Fruit fly (Drosophila melanogaster) whole organism, embryonic: ENCODE data around the gene peg.

Experiments used
- CG10147 ChIP-seq: fragments of 200-800 bp; sonication (Bioruptor generic); optimal IDR thresholded peaks from 2 replicates; lab custom pipeline; 2019; ENCODE audit warnings: missing biosample characterization, mild to moderate bottlenecking, missing genetic modification characterization, moderate library complexity
- CG10274 ChIP-seq: fragments of 200-800 bp; sonication (Bioruptor generic); optimal IDR thresholded peaks from 3 replicates; lab custom pipeline; 2017; ENCODE audit warnings: missing biosample characterization, mild to moderate bottlenecking, missing genetic modification characterization
- CG11723 ChIP-seq: fragments of 200-800 bp; sonication (Bioruptor generic); optimal IDR thresholded peaks from 2 replicates; lab custom pipeline; 2017; ENCODE audit warnings: missing biosample characterization, mild to moderate bottlenecking, missing genetic modification characterization
- CG12071 ChIP-seq: fragments of 200-800 bp; sonication (Bioruptor generic); optimal IDR thresholded peaks from 3 replicates; lab custom pipeline; 2018; ENCODE audit warnings: missing biosample characterization, mild to moderate bottlenecking, missing genetic modification characterization
- CG12744 ChIP-seq: fragments of 200-800 bp; sonication (Bioruptor generic); optimal IDR thresholded peaks from 2 replicates; lab custom pipeline; 2016; ENCODE audit warnings: missing biosample characterization, missing genetic modification characterization
- CG13296 ChIP-seq: fragments of 200-800 bp; sonication (Bioruptor generic); optimal IDR thresholded peaks from 3 replicates; lab custom pipeline; 2018; ENCODE audit warnings: missing biosample characterization, mild to moderate bottlenecking, missing genetic modification characterization
- CG13894 ChIP-seq: fragments of 200-800 bp; sonication (Bioruptor generic); optimal IDR thresholded peaks from 3 replicates; lab custom pipeline; 2018; ENCODE audit warnings: missing biosample characterization, mild to moderate bottlenecking, missing genetic modification characterization, moderate library complexity
- CG14667 ChIP-seq: fragments of 200-800 bp; sonication (Bioruptor generic); IDR thresholded peaks from 2 replicates; pipeline ENCODE4 v1.3.6; 2022; ENCODE audit warnings: missing biosample characterization, missing genetic modification characterization
- CG1529 ChIP-seq: fragments of 200-800 bp; sonication (Bioruptor generic); optimal IDR thresholded peaks from 3 replicates; lab custom pipeline; 2018; ENCODE audit warnings: missing biosample characterization, missing genetic modification characterization
- CG15514 ChIP-seq: fragments of 200-800 bp; sonication (Bioruptor generic); optimal IDR thresholded peaks from 3 replicates; lab custom pipeline; 2017; ENCODE audit warnings: missing biosample characterization, missing genetic modification characterization, mild to moderate bottlenecking, moderate library complexity, missing genetic modification reagents
- CG17361 ChIP-seq: fragments of 200-800 bp; sonication (Bioruptor generic); IDR thresholded peaks from 3 replicates; pipeline ENCODE4 v1.3.6; 2022; ENCODE audit warnings: missing biosample characterization, missing genetic modification characterization
- CG17568 ChIP-seq: fragments of 200-800 bp; sonication (Bioruptor generic); optimal IDR thresholded peaks from 2 replicates; lab custom pipeline; 2018; ENCODE audit warnings: missing biosample characterization, mild to moderate bottlenecking, missing genetic modification characterization, moderate library complexity
- CG2120 ChIP-seq: fragments of 200-800 bp; sonication (Bioruptor generic); optimal IDR thresholded peaks from 3 replicates; lab custom pipeline; 2016; ENCODE audit warnings: missing biosample characterization, missing genetic modification characterization
- CG2712 ChIP-seq: fragments of 200-800 bp; optimal IDR thresholded peaks from 3 replicates; lab custom pipeline; 2019; ENCODE audit warnings: missing biosample characterization, mild to moderate bottlenecking, missing genetic modification characterization, moderate library complexity
- CG3847 ChIP-seq: fragments of 200-800 bp; sonication (Bioruptor generic); IDR thresholded peaks from 2 replicates; pipeline ENCODE4 v1.3.6; 2022; ENCODE audit warnings: missing biosample characterization, missing genetic modification characterization
- CG4360 ChIP-seq: fragments of 200-800 bp; sonication (Bioruptor generic); IDR thresholded peaks from 2 replicates; pipeline ENCODE4 v1.3.6; 2022; ENCODE audit warnings: missing biosample characterization, missing genetic modification characterization
- CG5953 ChIP-seq: fragments of 200-800 bp; sonication (Bioruptor generic); IDR thresholded peaks from 2 replicates; pipeline ENCODE4 v1.3.6; 2022; ENCODE audit warnings: missing biosample characterization, missing genetic modification characterization
- CG6854 ChIP-seq: fragments of 200-800 bp; sonication (Bioruptor generic); optimal IDR thresholded peaks from 3 replicates; lab custom pipeline; 2017; ENCODE audit warnings: missing biosample characterization, mild to moderate bottlenecking, missing genetic modification characterization
- CG7372 ChIP-seq: fragments of 200-800 bp; sonication (Bioruptor generic); IDR thresholded peaks from 2 replicates; pipeline ENCODE4 v1.3.6; 2022; ENCODE audit warnings: missing biosample characterization, missing genetic modification characterization
- CG7745 ChIP-seq: fragments of 200-800 bp; sonication (Bioruptor generic); optimal IDR thresholded peaks from 2 replicates; lab custom pipeline; 2018; ENCODE audit warnings: missing biosample characterization, mild to moderate bottlenecking, missing genetic modification characterization, moderate library complexity
- CG8089 ChIP-seq: fragments of 200-800 bp; sonication (Bioruptor generic); optimal IDR thresholded peaks from 3 replicates; lab custom pipeline; 2016; ENCODE audit warnings: missing biosample characterization, missing genetic modification characterization
- CG8388 ChIP-seq: fragments of 200-800 bp; sonication (Bioruptor generic); optimal IDR thresholded peaks from 2 replicates; lab custom pipeline; 2019; ENCODE audit warnings: missing biosample characterization, mild to moderate bottlenecking, missing genetic modification characterization, moderate library complexity
- CG9932 ChIP-seq: fragments of 200-800 bp; sonication (Bioruptor generic); IDR thresholded peaks from 2 replicates; pipeline ENCODE4 v1.3.6; 2022; ENCODE audit warnings: missing biosample characterization, missing genetic modification characterization
- CoRest ChIP-seq: fragments of 200-800 bp; sonication (Bioruptor generic); optimal IDR thresholded peaks from 3 replicates; lab custom pipeline; 2018; ENCODE audit warnings: missing biosample characterization, mild to moderate bottlenecking, missing genetic modification characterization, moderate library complexity
- CrebB ChIP-seq: fragments of 200-800 bp; sonication (Bioruptor generic); optimal IDR thresholded peaks from 3 replicates; lab custom pipeline; 2018; ENCODE audit warnings: missing biosample characterization, mild to moderate bottlenecking, missing genetic modification characterization
- Dp ChIP-seq: fragments of 200-800 bp; sonication (Bioruptor generic); optimal IDR thresholded peaks from 2 replicates; lab custom pipeline; 2018; ENCODE audit warnings: missing biosample characterization, mild to moderate bottlenecking, missing genetic modification characterization, moderate library complexity
- E2f2 ChIP-seq: fragments of 200-800 bp; sonication (Bioruptor generic); IDR thresholded peaks from 2 replicates; pipeline ENCODE4 v1.3.6; 2022; ENCODE audit warnings: missing biosample characterization, missing genetic modification characterization
- Ets97D ChIP-seq: fragments of 200-800 bp; sonication (Bioruptor generic); optimal IDR thresholded peaks from 3 replicates; lab custom pipeline; 2016; ENCODE audit warnings: missing biosample characterization, missing genetic modification characterization
- Fer3 ChIP-seq: fragments of 200-800 bp; sonication (Bioruptor generic); optimal IDR thresholded peaks from 2 replicates; lab custom pipeline; 2018; ENCODE audit warnings: missing biosample characterization, mild to moderate bottlenecking, missing genetic modification characterization, moderate library complexity
- Gsc ChIP-seq: fragments of 200-800 bp; sonication (Bioruptor generic); IDR thresholded peaks from 2 replicates; pipeline ENCODE4 v1.3.6; 2022; ENCODE audit warnings: missing biosample characterization, missing genetic modification characterization
- Gug ChIP-seq: fragments of 200-800 bp; sonication (Bioruptor generic); IDR thresholded peaks from 4 replicates; pipeline ENCODE4 v1.3.6; 2022; ENCODE audit warnings: missing biosample characterization, missing genetic modification characterization
- MBD-R2 ChIP-seq: fragments of 200-800 bp; sonication (Bioruptor generic); IDR thresholded peaks from 2 replicates; pipeline ENCODE4 v1.3.6; 2022; ENCODE audit warnings: missing biosample characterization, missing genetic modification characterization
- Med ChIP-seq: fragments of 200-800 bp; sonication (Bioruptor generic); peaks from one replicate; lab custom pipeline; 2016; ENCODE audit warnings: missing biosample characterization, missing genetic modification characterization, mild to moderate bottlenecking, inconsistent platforms, moderate library complexity
- NFAT ChIP-seq: fragments of 200-800 bp; sonication (Bioruptor generic); IDR thresholded peaks from 2 replicates; pipeline ENCODE4 v1.3.6; 2022; ENCODE audit warnings: missing biosample characterization, missing genetic modification characterization
- Opbp ChIP-seq: fragments of 200-800 bp; sonication (Bioruptor generic); IDR thresholded peaks from 3 replicates; pipeline ENCODE4 v1.3.6; 2022; ENCODE audit warnings: missing biosample characterization, missing genetic modification characterization; ENCODE audit not compliant: partially characterized antibody
- Poxn ChIP-seq: fragments of 200-800 bp; sonication (Bioruptor generic); IDR thresholded peaks from 2 replicates; pipeline ENCODE4 v1.3.6; 2022; ENCODE audit warnings: missing biosample characterization, missing genetic modification characterization
- Usf ChIP-seq: fragments of 200-800 bp; sonication (Bioruptor generic); optimal IDR thresholded peaks from 2 replicates; lab custom pipeline; 2017; ENCODE audit warnings: missing genotype, missing biosample characterization, missing genetic modification characterization
- YL-1 ChIP-seq: fragments of 200-800 bp; sonication (Bioruptor generic); optimal IDR thresholded peaks from 3 replicates; lab custom pipeline; 2017; ENCODE audit warnings: missing biosample characterization, mild to moderate bottlenecking, missing genetic modification characterization
- ap ChIP-seq: fragments of 200-800 bp; sonication (Bioruptor generic); IDR thresholded peaks from 2 replicates; pipeline ENCODE4 v1.3.6; 2022; ENCODE audit warnings: missing biosample characterization, missing genetic modification characterization
- ash1 ChIP-seq: fragments of 200-800 bp; sonication (Bioruptor generic); optimal IDR thresholded peaks from 2 replicates; lab custom pipeline; 2018; ENCODE audit warnings: missing biosample characterization, mild to moderate bottlenecking, missing genetic modification characterization
- chn ChIP-seq: fragments of 200-800 bp; sonication (Bioruptor generic); optimal IDR thresholded peaks from 2 replicates; lab custom pipeline; 2016; ENCODE audit warnings: missing biosample characterization, missing genetic modification characterization
- exex ChIP-seq: fragments of 200-800 bp; sonication (Bioruptor generic); optimal IDR thresholded peaks from 4 replicates; lab custom pipeline; 2018; ENCODE audit warnings: missing biosample characterization, mild to moderate bottlenecking, missing genetic modification characterization, moderate library complexity
- fd64A ChIP-seq: fragments of 200-800 bp; sonication (Bioruptor generic); optimal IDR thresholded peaks from 3 replicates; lab custom pipeline; 2018; ENCODE audit warnings: missing biosample characterization, mild to moderate bottlenecking, missing genetic modification characterization
- hbn ChIP-seq: fragments of 200-800 bp; sonication (Bioruptor generic); IDR thresholded peaks from 2 replicates; pipeline ENCODE4 v1.3.6; 2022; ENCODE audit warnings: missing biosample characterization, missing genetic modification characterization; ENCODE audit not compliant: partially characterized antibody
- kah ChIP-seq: fragments of 200-800 bp; sonication (Bioruptor generic); optimal IDR thresholded peaks from 2 replicates; lab custom pipeline; 2018; ENCODE audit warnings: missing biosample characterization, mild to moderate bottlenecking, missing genetic modification characterization
- mld ChIP-seq: fragments of 200-800 bp; sonication (Bioruptor generic); IDR thresholded peaks from 3 replicates; pipeline ENCODE4 v1.3.6; 2022; ENCODE audit warnings: missing biosample characterization, missing genetic modification characterization; ENCODE audit not compliant: partially characterized antibody
- pho ChIP-seq: fragments of 200-800 bp; sonication (Bioruptor generic); optimal IDR thresholded peaks from 2 replicates; lab custom pipeline; 2016; ENCODE audit warnings: missing biosample characterization, missing genetic modification characterization
- pzg ChIP-seq: fragments of 200-800 bp; sonication (Bioruptor generic); optimal IDR thresholded peaks from 3 replicates; lab custom pipeline; 2018; ENCODE audit warnings: missing biosample characterization, mild to moderate bottlenecking, missing genetic modification characterization, moderate library complexity
- trh ChIP-seq: fragments of 200-800 bp; sonication (Bioruptor generic); optimal IDR thresholded peaks from 2 replicates; lab custom pipeline; 2016; ENCODE audit warnings: missing biosample characterization, missing genetic modification characterization
- unc-4 ChIP-seq: fragments of 200-800 bp; sonication (Bioruptor generic); IDR thresholded peaks from 2 replicates; pipeline ENCODE4 v1.3.6; 2022; ENCODE audit warnings: missing biosample characterization, missing genetic modification characterization; ENCODE audit not compliant: partially characterized antibody
- usp ChIP-seq: fragments of >200 bp; optimal IDR thresholded peaks from 2 replicates; lab custom pipeline; 2017; ENCODE audit warnings: missing biosample characterization, missing genetic modification characterization

peg gene

DNA sequence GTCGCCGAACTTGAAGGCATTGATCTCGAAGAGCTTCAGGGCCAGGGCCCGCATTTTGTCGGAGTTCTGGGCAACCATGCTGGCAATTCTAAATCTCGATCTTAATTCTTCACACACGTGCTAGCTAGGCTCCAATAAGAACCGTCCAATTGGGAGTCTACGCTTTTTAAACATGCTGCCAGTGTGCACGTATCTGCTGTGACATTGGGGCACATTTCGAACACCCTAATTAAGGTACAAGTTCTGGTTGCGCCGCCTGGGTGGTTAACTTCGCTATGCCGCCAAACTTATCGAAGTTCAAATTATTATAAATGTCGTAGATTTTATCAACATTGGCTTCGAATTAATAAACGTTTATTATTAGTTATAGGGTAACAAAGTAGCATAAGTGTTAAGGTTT lies 49.2 kb upstream of the peg start, which contains the start of gene r-l (continued):
- TF ChIP-seq fd64A (GFP tag; lab: Kevin White, UChicago) (no peak), CG13296 (no peak), ash1 (GFP tag; lab: Kevin White, UChicago) (no peak), kah (GFP tag; lab: Kevin White, UChicago) (no peak), CG7372 (no peak), Med (GFP tag; lab: Kevin White, UChicago) (peak; percentile 88), CG12744 (GFP tag; lab: Kevin White, UChicago) (no peak), CG14667 (GFP tag; lab: Robert Waterston, UW) (no peak), CG17568 (GFP tag; lab: Kevin White, UChicago) (no peak), Poxn (GFP tag; lab: Robert Waterston, UW) (no peak), hbn (GFP tag; lab: Robert Waterston, UW) (no peak; the same call in 1 of the 2 replicates), CG12071 (GFP tag; lab: Kevin White, UChicago) (no peak), Gug (GFP tag; lab: Robert Waterston, UW) (no peak), ap (no peak), CG10274 (no peak), CG15514 (peak; percentile 89), CG2712 (tag; lab: Kevin White, UChicago) (peak; percentile 39), CG10147 (GFP tag; lab: Kevin White, UChicago) (peak; percentile 32), Gsc (GFP tag; lab: Robert Waterston, UW) (no peak), Ets97D (GFP tag; lab: Kevin White, UChicago) (peak; percentile 80), CG4360 (no peak), trh (GFP tag; lab: Kevin White, UChicago) (no peak), CG9932 (GFP tag; lab: Robert Waterston, UW) (no peak), CG11723 (GFP tag; lab: Kevin White, UChicago) (no peak), CG7745 (tag; lab: Kevin White, UChicago) (no peak), mld (GFP tag; lab: Robert Waterston, UW) (no peak), CG17361 (GFP tag; lab: Robert Waterston, UW) (no peak), pho (GFP tag; lab: Kevin White, UChicago) (no peak), chn (GFP tag; lab: Kevin White, UChicago) (peak; percentile 8), YL-1 (GFP tag; lab: Kevin White, UChicago) (peak; percentile 59), CG3847 (GFP tag; lab: Robert Waterston, UW) (peak; percentile 64), CoRest (peak; percentile 45), CG6854 (GFP tag; lab: Kevin White, UChicago) (no peak), pzg (peak; percentile 98), NFAT (GFP tag; lab: Robert Waterston, UW) (no peak; the same call in 1 of the 2 replicates), unc-4 (GFP tag; lab: Robert Waterston, UW) (no peak), Dp (GFP tag; lab: Kevin White, UChicago) (peak; percentile 100), CG5953 (GFP tag; lab: Robert Waterston, UW) (no peak), Usf (GFP tag; lab: Kevin White, UChicago) (no peak), CG1529 (GFP tag; lab: Kevin White, UChicago) (no peak), CG2120 (GFP tag; lab: Kevin White, UChicago) (peak; percentile 25), CG8089 (GFP tag; lab: Kevin White, UChicago) (no peak), Opbp (GFP tag; lab: Robert Waterston, UW) (0 out of 3 replicates have a peak, but pooled peaks have one; percentile 12), CrebB (tag; lab: Kevin White, UChicago) (no peak), E2f2 (peak; percentile 100), Fer3 (tag; lab: Kevin White, UChicago) (no peak), CG13894 (tag; lab: Kevin White, UChicago) (peak; percentile 65), usp (GFP tag; lab: Kevin White, UChicago) (no peak), MBD-R2 (GFP tag; lab: Robert Waterston, UW) (peak; percentile 84), CG8388 (no peak), exex (tag; lab: Kevin White, UChicago) (peak; percentile 81)
